Fruit fly (Drosophila melanogaster) whole organism, wandering third instar larva: Measurements from ENCODE around the gene Rpn5.
A peak's percentile ranks its signal among the peaks of the same experiment; 100 is the strongest.

Experiments
- Abd-B ChIP-seq: fragments of >200 bp; optimal IDR thresholded peaks from 2 replicates; lab custom pipeline; 2017; ENCODE audit warnings: missing biosample characterization, missing genetic modification characterization
- CG32264 ChIP-seq: fragments of 200-800 bp; sonication (Bioruptor generic); optimal IDR thresholded peaks from 2 replicates; lab custom pipeline; 2016; ENCODE audit warnings: missing biosample characterization, missing genetic modification characterization
- CG9705 ChIP-seq: fragments of 200-800 bp; sonication (Bioruptor generic); optimal IDR thresholded peaks from 2 replicates; lab custom pipeline; 2018; ENCODE audit warnings: missing biosample characterization, mild to moderate bottlenecking, missing genetic modification characterization
- Dfd ChIP-seq: fragments of >200 bp; optimal IDR thresholded peaks from 2 replicates; lab custom pipeline; 2017; ENCODE audit warnings: missing biosample characterization, missing genetic modification characterization
- Dif ChIP-seq: fragments of 200-275, 200-300 bp; sonication (Bioruptor generic); optimal IDR thresholded peaks from 2 replicates; lab custom pipeline; 2018; ENCODE audit warnings: missing biosample characterization, missing genetic modification characterization; ENCODE audit not compliant: partially characterized antibody
- GATAd ChIP-seq: sonication (Bioruptor generic); optimal IDR thresholded peaks from 2 replicates; lab custom pipeline; 2016; ENCODE audit warnings: missing biosample characterization, missing genetic modification characterization
- HLH106 ChIP-seq: fragments of 200-800 bp; optimal IDR thresholded peaks from 3 replicates; lab custom pipeline; 2019; ENCODE audit warnings: missing biosample characterization, mild to moderate bottlenecking, missing genetic modification characterization, moderate library complexity
- Hnf4 ChIP-seq: fragments of 200-800 bp; sonication (Bioruptor generic); optimal IDR thresholded peaks from 2 replicates; lab custom pipeline; 2016; ENCODE audit warnings: missing biosample characterization, mild to moderate bottlenecking, missing genetic modification characterization
- Hr78 ChIP-seq: fragments of >200 bp; optimal IDR thresholded peaks from 2 replicates; lab custom pipeline; 2017; ENCODE audit warnings: missing biosample characterization, missing genetic modification characterization
- Hr83 ChIP-seq: fragments of 200-300 bp; sonication (Bioruptor generic); optimal IDR thresholded peaks from 2 replicates; lab custom pipeline; 2016; ENCODE audit warnings: missing biosample characterization, mild to moderate bottlenecking, missing genetic modification characterization, moderate library complexity; ENCODE audit not compliant: poor library complexity, severe bottlenecking
- Jra ChIP-seq: sonication (Bioruptor generic); optimal IDR thresholded peaks from 2 replicates; lab custom pipeline; 2016; ENCODE audit warnings: missing biosample characterization, missing genetic modification characterization
- Mio ChIP-seq: sonication (Bioruptor generic); optimal IDR thresholded peaks from 2 replicates; lab custom pipeline; 2016; ENCODE audit warnings: missing biosample characterization, missing genetic modification characterization
- Myc ChIP-seq: fragments of >200 bp; optimal IDR thresholded peaks from 2 replicates; lab custom pipeline; 2017
- N ChIP-seq: fragments of >200 bp; optimal IDR thresholded peaks from 2 replicates; lab custom pipeline; 2018; ENCODE audit warnings: missing biosample characterization, missing external identifiers, missing genetic modification characterization
- OdsH ChIP-seq: fragments of 200-800 bp; sonication (Bioruptor generic); optimal IDR thresholded peaks from 2 replicates; lab custom pipeline; 2016; ENCODE audit warnings: missing biosample characterization, mild to moderate bottlenecking, missing genetic modification characterization
- Rel ChIP-seq, 2 experiments: fragments of 200-800 bp; sonication (Bioruptor generic) in 1 of 2; optimal IDR thresholded peaks; 2 replicates in 1 of 2; 3 replicates in 1 of 2; lab custom pipeline; 2016 to 2019; ENCODE audit warnings: mild to moderate bottlenecking in 2 of 2, missing biosample characterization in 2 of 2, missing genetic modification characterization in 2 of 2, moderate library complexity in 1 of 2
- Sp1 ChIP-seq: fragments of 200-800 bp; sonication (Bioruptor generic); optimal IDR thresholded peaks from 3 replicates; lab custom pipeline; 2019; ENCODE audit warnings: missing biosample characterization, mild to moderate bottlenecking, missing genetic modification characterization, moderate library complexity
- Vsx2 ChIP-seq: fragments of 200-300, 225-300 bp; sonication (Bioruptor generic); optimal IDR thresholded peaks from 2 replicates; lab custom pipeline; 2018; ENCODE audit warnings: missing biosample characterization, missing genetic modification characterization; ENCODE audit not compliant: partially characterized antibody
- br ChIP-seq: fragments of 200-800 bp; sonication (Bioruptor generic); optimal IDR thresholded peaks from 2 replicates; lab custom pipeline; 2016; ENCODE audit warnings: missing biosample characterization, missing genetic modification characterization
- brk ChIP-seq: fragments of 200-800 bp; sonication (Bioruptor generic); optimal IDR thresholded peaks from 2 replicates; lab custom pipeline; 2016; ENCODE audit warnings: missing biosample characterization, mild to moderate bottlenecking, missing genetic modification characterization
- dl ChIP-seq, 2 experiments: fragments of 175-275, 200-275 bp in 1 of 2; fragments of 200-275 bp in 1 of 2; sonication (Bioruptor generic); optimal IDR thresholded peaks; lab custom pipeline; 2018; ENCODE audit warnings: mild to moderate bottlenecking in 2 of 2, missing biosample characterization in 2 of 2, missing genetic modification characterization in 2 of 2, moderate library complexity in 2 of 2; ENCODE audit not compliant: partially characterized antibody in 2 of 2, insufficient read depth in 1 of 2
- dmrt93B ChIP-seq: fragments of 200-800 bp; sonication (Bioruptor generic); optimal IDR thresholded peaks from 2 replicates; lab custom pipeline; 2018; ENCODE audit warnings: missing biosample characterization, mild to moderate bottlenecking, missing genetic modification characterization
- dsf ChIP-seq: sonication (Bioruptor generic); optimal IDR thresholded peaks from 2 replicates; lab custom pipeline; 2016; ENCODE audit warnings: missing biosample characterization, missing genetic modification characterization, borderline replicate concordance
- ey ChIP-seq: fragments of 200-800 bp; sonication (Bioruptor generic); optimal IDR thresholded peaks from 2 replicates; lab custom pipeline; 2016; ENCODE audit warnings: missing biosample characterization, missing genetic modification characterization
- foxo ChIP-seq, 2 experiments: fragments of 200-800 bp; sonication (Bioruptor generic); optimal IDR thresholded peaks; 2 replicates in 1 of 2; 3 replicates in 1 of 2; lab custom pipeline; 2016 to 2017; ENCODE audit warnings: missing biosample characterization in 2 of 2, missing genetic modification characterization in 2 of 2
- fru ChIP-seq: fragments of 200-800 bp; sonication (Bioruptor generic); optimal IDR thresholded peaks from 3 replicates; lab custom pipeline; 2016; ENCODE audit warnings: missing biosample characterization, mild to moderate bottlenecking, missing genetic modification characterization
- h ChIP-seq: fragments of 200-800 bp; sonication (Bioruptor generic); optimal IDR thresholded peaks from 3 replicates; lab custom pipeline; 2016; ENCODE audit warnings: missing biosample characterization, mild to moderate bottlenecking, missing genetic modification characterization
- jim ChIP-seq: fragments of 175-275, 200-325 bp; sonication (Bioruptor generic); optimal IDR thresholded peaks from 2 replicates; lab custom pipeline; 2016; ENCODE audit warnings: missing biosample characterization, mild to moderate bottlenecking, missing genetic modification characterization
- lola ChIP-seq: fragments of >200 bp; optimal IDR thresholded peaks from 2 replicates; lab custom pipeline; 2017; ENCODE audit warnings: missing biosample characterization, missing genetic modification characterization
- pan ChIP-seq: fragments of >200 bp; optimal IDR thresholded peaks from 2 replicates; lab custom pipeline; 2017
- psq ChIP-seq: fragments of 200-800 bp; sonication (Bioruptor generic); optimal IDR thresholded peaks from 3 replicates; lab custom pipeline; 2017; ENCODE audit warnings: missing biosample characterization, mild to moderate bottlenecking, missing genetic modification characterization, moderate library complexity
- rgr ChIP-seq: fragments of 200-800 bp; sonication (Bioruptor generic); optimal IDR thresholded peaks from 3 replicates; lab custom pipeline; 2016; ENCODE audit warnings: missing biosample characterization, mild to moderate bottlenecking, missing genetic modification characterization
- sage ChIP-seq: fragments of 200-800 bp; sonication (Bioruptor generic); optimal IDR thresholded peaks from 2 replicates; lab custom pipeline; 2016; ENCODE audit warnings: missing biosample characterization, mild to moderate bottlenecking, missing genetic modification characterization
- sv ChIP-seq: fragments of 200-800 bp; sonication (Bioruptor generic); optimal IDR thresholded peaks from 3 replicates; lab custom pipeline; 2016; ENCODE audit warnings: missing biosample characterization, missing genetic modification characterization
- tai ChIP-seq: sonication (Bioruptor generic); optimal IDR thresholded peaks from 2 replicates; lab custom pipeline; 2016; ENCODE audit warnings: missing biosample characterization, missing genetic modification characterization
- usp ChIP-seq: fragments of >200 bp; optimal IDR thresholded peaks from 2 replicates; lab custom pipeline; 2017; ENCODE audit warnings: missing biosample characterization, missing genetic modification characterization
- woc ChIP-seq: sonication (Bioruptor generic); optimal IDR thresholded peaks from 2 replicates; lab custom pipeline; 2016; ENCODE audit warnings: missing biosample characterization, mild to moderate bottlenecking, missing genetic modification characterization

Rpn5 gene

DNA sequence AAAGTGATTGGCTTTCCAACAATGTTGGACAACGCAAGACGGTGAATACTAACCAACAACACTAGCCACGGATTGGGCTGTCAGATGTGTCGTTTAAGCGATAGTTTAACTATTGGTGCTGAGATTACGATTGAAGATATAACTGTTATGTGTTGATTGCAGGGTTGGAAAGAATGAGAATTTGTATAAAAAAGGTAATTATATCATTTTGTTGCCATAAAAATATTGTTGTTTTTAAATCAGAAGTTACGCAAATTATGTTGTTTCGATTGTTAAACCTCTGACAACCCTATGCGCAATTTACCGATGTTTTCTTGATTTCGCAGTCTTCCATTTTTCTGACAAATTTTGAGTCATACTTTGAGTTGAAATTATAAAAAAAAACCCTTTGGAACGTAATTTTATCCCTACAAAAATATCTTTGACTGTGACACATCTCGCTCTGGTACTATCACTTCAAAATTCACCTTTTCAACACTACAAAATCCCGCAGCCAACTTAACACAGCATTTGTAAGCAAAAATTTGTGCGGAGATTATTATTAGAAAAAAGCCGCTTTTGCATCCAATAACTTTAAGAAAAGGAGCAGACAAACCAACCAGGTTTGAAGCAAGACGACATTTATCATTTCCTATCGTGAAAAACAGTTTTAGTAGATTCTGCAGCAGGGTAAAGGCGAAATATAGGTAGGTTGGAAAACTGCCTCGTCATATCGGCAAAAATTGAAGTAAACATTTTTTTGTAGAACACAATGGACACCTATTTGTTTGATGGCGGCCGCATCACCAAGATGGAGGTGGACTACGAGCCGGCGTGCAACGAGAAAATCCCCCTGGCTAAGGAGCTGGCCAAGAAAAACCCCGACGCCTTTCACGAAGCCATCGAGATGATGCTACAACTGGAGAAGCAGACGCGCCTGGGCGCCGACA is at the start of gene Rpn5, which contains the start of gene Hat1:
Gene Rpn5 (plus strand): TSS at position 469 of the 929 bp plus-strand sequence.
Gene Hat1 (minus strand): TSS at position 360 of the 929 bp plus-strand sequence.
- TF ChIP-seq ey (GFP tag; lab: Kevin White, UChicago) (peak; percentile 89), CG32264 (GFP tag; lab: Kevin White, UChicago) (peak; percentile 62), h (GFP tag; lab: Kevin White, UChicago) (peak; percentile 92), Sp1 (GFP tag; lab: Kevin White, UChicago) (peak; percentile 79), tai (GFP tag; lab: Kevin White, UChicago) (no peak), Hnf4 (GFP tag; lab: Kevin White, UChicago) (peak; percentile 91), Jra (GFP tag; lab: Kevin White, UChicago) (peak; percentile 96), Myc (peak; percentile 84), usp (no peak), Mio (GFP tag; lab: Kevin White, UChicago) (peak; percentile 45), Dif (no peak), Abd-B (GFP tag; lab: Kevin White, UChicago) (no peak), fru (GFP tag; lab: Kevin White, UChicago) (peak; percentile 93), sage (GFP tag; lab: Kevin White, UChicago) (peak; percentile 42), GATAd (peak; percentile 91), Rel (GFP tag; optimal IDR thresholded peaks at IDR 0.05; lab: Kevin White, UChicago) (no peak), Rel (tag; optimal IDR thresholded peaks at IDR 0.05; lab: Kevin White, UChicago) (peak; percentile 28), sv (GFP tag; lab: Kevin White, UChicago) (peak; percentile 93), dmrt93B (GFP tag; lab: Kevin White, UChicago) (peak; percentile 84), HLH106 (tag; lab: Kevin White, UChicago) (peak; percentile 83), OdsH (peak; percentile 86), psq (GFP tag; lab: Kevin White, UChicago) (peak; percentile 86), dsf (GFP tag; lab: Kevin White, UChicago) (peak; percentile 85), foxo (GFP tag; optimal IDR thresholded peaks at IDR 0.05; lab: Kevin White, UChicago) (peak; percentile 41 to 92), br (GFP tag; lab: Kevin White, UChicago) (peak; percentile 90), CG9705 (peak; percentile 57), rgr (GFP tag; lab: Kevin White, UChicago) (peak; percentile 92), Hr78 (no peak), woc (GFP tag; lab: Kevin White, UChicago) (peak; percentile 98), brk (GFP tag; lab: Kevin White, UChicago) (no peak), Hr83 (GFP tag; lab: Kevin White, UChicago) (peak; percentile 96)
- TF ChIP-seq, all 38 proteins: peak for 24

DNA sequence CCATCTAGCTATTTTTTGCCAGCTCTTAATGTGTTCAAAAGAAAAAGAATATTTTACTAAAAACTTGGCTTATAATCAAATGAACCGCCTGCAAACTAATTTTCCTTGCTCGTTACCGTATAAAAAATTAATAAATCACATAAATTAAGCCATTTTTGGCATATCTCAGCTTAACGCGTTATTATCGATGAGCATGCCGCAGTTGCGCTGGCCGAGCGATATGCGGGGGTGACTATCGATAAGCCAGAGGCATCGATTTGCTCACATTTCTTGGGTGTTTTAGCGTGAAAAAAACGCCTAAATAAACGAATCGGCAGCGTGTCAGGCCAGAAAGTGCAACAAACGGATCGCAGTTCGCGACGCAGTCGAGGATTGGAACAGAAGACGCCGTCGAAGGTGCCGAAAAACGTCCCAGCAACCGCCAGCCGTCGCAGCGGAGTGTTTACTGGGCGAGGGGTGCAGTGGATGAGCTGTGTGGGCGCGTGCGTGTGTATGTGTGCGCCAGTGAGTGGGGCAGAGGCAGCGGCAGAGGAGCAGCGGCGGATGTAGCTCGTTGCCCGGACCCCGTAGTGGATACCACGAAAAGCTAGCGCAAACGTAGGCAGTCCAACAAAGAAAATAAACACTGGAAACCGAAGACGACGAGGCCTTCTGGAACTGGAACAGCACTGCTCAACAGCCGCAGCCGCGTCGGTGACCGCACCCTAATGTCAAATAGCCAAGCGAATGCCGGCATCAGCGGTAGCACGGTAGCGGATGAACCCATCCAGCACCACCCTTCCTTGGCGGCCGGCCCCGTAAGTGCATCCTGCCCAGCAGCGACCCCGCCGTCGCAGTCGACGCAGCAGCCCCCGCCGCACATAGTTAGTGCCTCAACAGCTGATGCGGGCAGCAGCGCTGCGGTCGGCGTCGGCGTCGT is 46.8 kb upstream of the Rpn5 start, which contains the start of the genes Sym and Madm:
Gene Sym (minus strand): TSS at position 199 of the 919 bp plus-strand sequence.
Gene Madm (plus strand): TSS at position 233 of the 919 bp plus-strand sequence.
- no peak for TF ChIP-seq brk (GFP tag; lab: Kevin White, UChicago)
- peak; percentile 15 for TF ChIP-seq psq (GFP tag; lab: Kevin White, UChicago)
- peak; percentile 20 for TF ChIP-seq HLH106 (tag; lab: Kevin White, UChicago)
- no peak for TF ChIP-seq CG32264 (GFP tag; lab: Kevin White, UChicago)
- no peak for TF ChIP-seq Jra (GFP tag; lab: Kevin White, UChicago)
- peak; percentile 48 for TF ChIP-seq fru (GFP tag; lab: Kevin White, UChicago)
- TF ChIP-seq foxo (GFP tag; optimal IDR thresholded peaks at IDR 0.05; lab: Kevin White, UChicago) = peak in 1 of 2 experiments; percentile 39
- TF ChIP-seq pan = no peak
- peak; percentile 57 for TF ChIP-seq br (GFP tag; lab: Kevin White, UChicago)
- no peak for TF ChIP-seq dl (GFP tag; optimal IDR thresholded peaks at IDR 0.05; lab: Kevin White, UChicago; ENCODE audit: insufficient read depth in 1 of 2, partially characterized antibody in 2 of 2)
- TF ChIP-seq Sp1 (GFP tag; lab: Kevin White, UChicago) = peak; percentile 11
- TF ChIP-seq sage (GFP tag; lab: Kevin White, UChicago) = no peak
- no peak for TF ChIP-seq Dif
- no peak for TF ChIP-seq Vsx2 (GFP tag; lab: Kevin White, UChicago)
- TF ChIP-seq Hr83 (GFP tag; lab: Kevin White, UChicago) = no peak
- peak; percentile 26 for TF ChIP-seq dsf (GFP tag; lab: Kevin White, UChicago)
- no peak for TF ChIP-seq Hnf4 (GFP tag; lab: Kevin White, UChicago)
- no peak for TF ChIP-seq Dfd (GFP tag; lab: Kevin White, UChicago)
- TF ChIP-seq dmrt93B (GFP tag; lab: Kevin White, UChicago) = no peak
- no peak for TF ChIP-seq jim
- peak; percentile 2 for TF ChIP-seq rgr (GFP tag; lab: Kevin White, UChicago)
- peak; percentile 62 for TF ChIP-seq h (GFP tag; lab: Kevin White, UChicago)
- TF ChIP-seq ey (GFP tag; lab: Kevin White, UChicago) = peak; percentile 27
- peak; percentile 37 for TF ChIP-seq lola
- peak; percentile 84 for TF ChIP-seq Myc
- TF ChIP-seq Rel (GFP tag; optimal IDR thresholded peaks at IDR 0.05; lab: Kevin White, UChicago) = no peak
- TF ChIP-seq Rel (tag; optimal IDR thresholded peaks at IDR 0.05; lab: Kevin White, UChicago) = no peak
- no peak for TF ChIP-seq Mio (GFP tag; lab: Kevin White, UChicago)
- TF ChIP-seq N = no peak
- TF ChIP-seq Hr78 = no peak
- no peak for TF ChIP-seq CG9705
- TF ChIP-seq tai (GFP tag; lab: Kevin White, UChicago) = no peak
- TF ChIP-seq Abd-B (GFP tag; lab: Kevin White, UChicago) = no peak
- no peak for TF ChIP-seq usp
- peak; percentile 74 for TF ChIP-seq woc (GFP tag; lab: Kevin White, UChicago)
- peak; percentile 29 for TF ChIP-seq OdsH
